Worm (Caenorhabditis elegans) whole organism, late embryonic: ENCODE results near the gene C06G4.6.

Source experiments
- ceh-22 ChIP-seq: sonication (generic microtip); optimal IDR thresholded peaks from 2 replicates; lab custom pipeline; 2017; ENCODE audit warnings: missing biosample characterization, missing genetic modification characterization
- elt-2 ChIP-seq: sonication (generic microtip); optimal IDR thresholded peaks from 2 replicates; lab custom pipeline; 2016; ENCODE audit warnings: missing genetic modification reagents, missing genetic modification characterization, missing compliant biosample characterization
- fkh-6 ChIP-seq: sonication (generic microtip); optimal IDR thresholded peaks from 2 replicates; lab custom pipeline; 2016; ENCODE audit warnings: missing genetic modification characterization, missing compliant biosample characterization
- hlh-6 ChIP-seq: sonication (generic microtip); optimal IDR thresholded peaks from 2 replicates; lab custom pipeline; 2016; ENCODE audit warnings: missing genotype, missing genetic modification characterization, missing compliant biosample characterization
- madf-2 ChIP-seq: sonication (generic microtip); optimal IDR thresholded peaks from 2 replicates; lab custom pipeline; 2017; ENCODE audit warnings: missing genetic modification characterization, missing compliant biosample characterization
- pag-3 ChIP-seq: sonication (generic microtip); optimal IDR thresholded peaks from 2 replicates; lab custom pipeline; 2016; ENCODE audit warnings: missing compliant biosample characterization, missing genetic modification characterization, borderline replicate concordance
- tbx-2 ChIP-seq: sonication (generic microtip); optimal IDR thresholded peaks from 2 replicates; lab custom pipeline; 2016; ENCODE audit warnings: missing genetic modification characterization, missing compliant biosample characterization

Gene C06G4.6

DNA sequence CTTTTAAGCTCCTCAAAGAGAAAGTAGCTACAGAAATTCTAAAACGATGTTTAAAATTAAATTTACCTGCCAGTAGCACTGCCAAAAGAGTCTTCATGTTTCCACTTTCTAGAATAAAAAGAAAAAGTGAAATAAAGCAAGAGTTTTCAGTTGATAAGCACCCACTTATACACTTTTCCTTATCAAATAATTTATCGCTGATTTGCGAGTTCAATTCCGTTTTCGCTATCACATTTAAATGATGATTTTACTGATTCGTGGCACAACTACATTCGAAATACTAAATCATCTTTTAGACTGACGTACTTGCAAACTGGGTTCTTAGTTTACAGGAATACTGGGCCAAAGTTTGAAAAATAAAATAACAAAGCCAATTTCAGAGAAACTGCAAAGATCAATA lies 46.8 kb downstream of the C06G4.6 start, which contains the start of gene K12H4.7:
TSS of gene K12H4.7 (minus strand) at position 138 of the 400 bp plus-strand sequence.
- TF ChIP-seq elt-2 (tag; lab: Kevin White, UChicago) (peak; percentile 33), madf-2 (tag; lab: Kevin White, UChicago) (no peak)

ce11 chrIII:8051838-8052237 lies 47.6 kb downstream of the C06G4.6 start:
- TF ChIP-seq ceh-22 (no peak), pag-3 (tag; lab: Kevin White, UChicago) (no peak), hlh-6 (tag; lab: Kevin White, UChicago) (no peak), tbx-2 (no peak), madf-2 (tag; lab: Kevin White, UChicago) (no peak), fkh-6 (tag; lab: Kevin White, UChicago) (no peak), elt-2 (tag; lab: Kevin White, UChicago) (no peak)
